Worm (Caenorhabditis elegans): Measurements from ENCODE around the gene K05F1.13.
A peak's percentile ranks its signal among the peaks of the same experiment; 100 is the strongest.

K05F1.13 gene

ce11 chrII:5781935-5782921 is 6.7 kb upstream of the K05F1.13 start, which contains the start of gene K05F1.6:
TSS of gene K05F1.6 (plus strand) at chrII:5782520.
- TF ChIP-seq ztf-4 (tag; optimal IDR thresholded peaks at IDR 0.05) (no peak), snpc-4 (tag; optimal IDR thresholded peaks at IDR 0.05) (no peak), lin-11 (tag; optimal IDR thresholded peaks at IDR 0.05) (peak; percentile 48), crh-2 (tag; optimal IDR thresholded peaks at IDR 0.05) (peak; percentile 63), ztf-1 (GFP tag; conservative IDR thresholded peaks at IDR 0.05) (no peak), zag-1 (tag; optimal IDR thresholded peaks at IDR 0.05) (no peak), sem-4 (tag; optimal IDR thresholded peaks at IDR 0.05) (peak; percentile 26), elt-1 (tag; optimal IDR thresholded peaks at IDR 0.05) (no peak), peb-1 (tag; optimal IDR thresholded peaks at IDR 0.05) (no peak), ZK546.5 (tag; optimal IDR thresholded peaks at IDR 0.05) (no peak), gmeb-1 (tag; optimal IDR thresholded peaks at IDR 0.05) (no peak), nhr-23 (tag; optimal IDR thresholded peaks at IDR 0.05) (no peak), nhr-25 (tag; optimal IDR thresholded peaks at IDR 0.05) (no peak), mdl-1 (tag; optimal IDR thresholded peaks at IDR 0.05) (no peak), ama-1 (optimal IDR thresholded peaks at IDR 0.05) (no peak), C34F6.9 (tag; optimal IDR thresholded peaks at IDR 0.05) (peak; percentile 21), sma-9 (GFP tag; optimal IDR thresholded peaks at IDR 0.05) (peak; percentile 62), sma-9 (tag; optimal IDR thresholded peaks at IDR 0.05) (no peak), unc-62 (GFP tag; optimal IDR thresholded peaks at IDR 0.05) (no peak), lin-39 (tag; optimal IDR thresholded peaks at IDR 0.05) (no peak), nhr-77 (tag; optimal IDR thresholded peaks at IDR 0.05) (no peak), R02D3.7 (tag; optimal IDR thresholded peaks at IDR 0.05) (no peak), dmd-4 (tag; optimal IDR thresholded peaks at IDR 0.05) (no peak), unc-55 (GFP tag; optimal IDR thresholded peaks at IDR 0.05) (peak; percentile 10), ztf-11 (tag; optimal IDR thresholded peaks at IDR 0.05) (no peak), nhr-11 (tag; optimal IDR thresholded peaks at IDR 0.05) (no peak), ceh-82 (tag; optimal IDR thresholded peaks at IDR 0.05) (no peak), nhr-237 (tag; optimal IDR thresholded peaks at IDR 0.05) (no peak), mab-5 (tag; optimal IDR thresholded peaks at IDR 0.05) (no peak), egl-27 (tag; optimal IDR thresholded peaks at IDR 0.05) (no peak), mbf-1 (tag; optimal IDR thresholded peaks at IDR 0.05) (no peak), Y55F3AM.14 (GFP tag; optimal IDR thresholded peaks at IDR 0.05) (peak; percentile 70), nhr-10 (tag; optimal IDR thresholded peaks at IDR 0.05) (no peak), fos-1 (tag; optimal IDR thresholded peaks at IDR 0.05) (peak; percentile 29), lin-13 (GFP tag; optimal IDR thresholded peaks at IDR 0.05) (peak; percentile 70), nhr-21 (tag; optimal IDR thresholded peaks at IDR 0.05) (peak; percentile 65), aly-2 (tag; optimal IDR thresholded peaks at IDR 0.05) (no peak), lsy-2 (tag; optimal IDR thresholded peaks at IDR 0.05) (peak; percentile 28 to 50), nhr-129 (tag; optimal IDR thresholded peaks at IDR 0.05) (peak; percentile 59), nhr-6 (tag; optimal IDR thresholded peaks at IDR 0.05) (no peak), elt-3 (tag; optimal IDR thresholded peaks at IDR 0.05) (no peak), nhr-12 (tag; optimal IDR thresholded peaks at IDR 0.05) (no peak), unc-39 (tag; optimal IDR thresholded peaks at IDR 0.05) (no peak), alr-1 (tag; optimal IDR thresholded peaks at IDR 0.05) (no peak), skn-1 (tag; optimal IDR thresholded peaks at IDR 0.05) (no peak), ceh-16 (tag; optimal IDR thresholded peaks at IDR 0.05) (no peak), sma-3 (GFP tag; optimal IDR thresholded peaks at IDR 0.05) (peak; percentile 63), F13H6.1 (tag; optimal IDR thresholded peaks at IDR 0.05) (peak; percentile 68), blmp-1 (tag; optimal IDR thresholded peaks at IDR 0.05; ENCODE audit: insufficient read depth) (no peak)
